Worm (Caenorhabditis elegans) whole organism, dauer: Measurements from ENCODE around the gene dsl-2.
"Not testable (repeated sequence)": the region's sequence is repeated elsewhere in the genome, so short reads cannot be mapped to it uniquely, and the experiment has no call there.

Source experiments
- unc-62 ChIP-seq: sonication (generic microtip); optimal IDR thresholded peaks from 2 replicates; lab custom pipeline; 2017; ENCODE audit warnings: missing biosample characterization, missing genetic modification reagents, missing genetic modification characterization

Gene dsl-2

DNA sequence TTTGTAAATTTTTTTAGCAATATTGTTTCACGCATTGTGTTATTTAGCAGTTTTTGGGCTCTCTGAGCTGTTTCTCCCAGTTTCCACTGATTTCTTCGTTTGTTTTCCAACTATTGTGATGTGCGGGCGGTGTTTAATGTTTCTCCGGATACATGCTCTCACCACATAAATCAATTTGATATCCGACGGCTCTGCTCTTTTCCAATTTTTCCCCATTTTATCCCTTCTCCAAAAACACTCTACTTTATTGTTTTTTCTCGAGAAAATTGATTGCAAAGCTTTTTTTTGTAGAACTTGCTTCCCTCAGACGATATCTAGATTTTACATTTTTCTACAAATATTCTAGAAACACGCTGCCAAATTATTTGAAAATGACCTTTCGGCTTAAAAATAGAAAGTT lies 10.8 kb upstream of the dsl-2 start:
- no peak for TF ChIP-seq unc-62 (GFP tag; lab: Kevin White, UChicago)

DNA sequence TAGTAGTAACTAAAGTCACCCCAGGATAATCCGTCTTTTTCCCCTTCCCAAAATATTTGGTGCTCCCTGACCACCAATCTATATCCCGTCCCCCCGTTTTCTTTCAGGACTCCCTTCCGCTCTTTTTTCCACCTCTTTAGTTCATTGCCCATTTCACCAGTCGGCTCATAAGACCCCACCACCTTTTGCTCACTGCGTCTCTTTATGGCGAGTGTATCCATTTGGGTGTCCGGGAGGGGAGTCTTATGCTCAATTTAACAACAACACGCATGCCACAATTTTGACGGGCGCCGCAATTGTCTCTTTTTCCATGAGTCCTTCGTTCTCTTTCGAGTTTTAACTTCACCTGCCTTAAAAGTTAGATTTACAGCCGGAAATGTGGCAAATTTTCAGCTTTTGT lies 8.4 kb upstream of the dsl-2 start:
- no peak for TF ChIP-seq unc-62 (GFP tag; lab: Kevin White, UChicago)

- TF ChIP-seq unc-62 (GFP tag; lab: Kevin White, UChicago), result no peak
Measured at ce11 chrIV:1212357-1212756, 7.6 kb upstream of the dsl-2 start.

DNA sequence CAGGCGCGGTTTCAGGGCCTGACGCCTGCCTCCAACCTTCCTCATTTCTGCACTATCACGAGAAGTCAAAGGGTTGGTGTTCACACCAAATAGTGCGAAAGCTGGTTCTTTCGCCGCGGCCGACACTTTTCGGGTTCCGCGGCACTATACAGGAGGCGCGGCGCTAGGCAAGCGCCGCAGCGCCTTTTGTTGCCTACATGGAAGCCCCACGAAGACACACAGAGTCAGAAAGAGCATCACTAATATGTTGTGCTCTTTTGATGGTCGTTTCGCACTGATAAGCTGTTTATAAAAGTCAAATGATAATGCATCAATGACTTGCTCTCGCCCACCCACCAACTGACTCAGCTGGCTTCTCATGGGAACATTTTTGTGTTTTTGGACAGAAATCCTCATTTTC lies 7.1 kb upstream of the dsl-2 start:
- TF ChIP-seq unc-62 (GFP tag; lab: Kevin White, UChicago), result no peak

DNA sequence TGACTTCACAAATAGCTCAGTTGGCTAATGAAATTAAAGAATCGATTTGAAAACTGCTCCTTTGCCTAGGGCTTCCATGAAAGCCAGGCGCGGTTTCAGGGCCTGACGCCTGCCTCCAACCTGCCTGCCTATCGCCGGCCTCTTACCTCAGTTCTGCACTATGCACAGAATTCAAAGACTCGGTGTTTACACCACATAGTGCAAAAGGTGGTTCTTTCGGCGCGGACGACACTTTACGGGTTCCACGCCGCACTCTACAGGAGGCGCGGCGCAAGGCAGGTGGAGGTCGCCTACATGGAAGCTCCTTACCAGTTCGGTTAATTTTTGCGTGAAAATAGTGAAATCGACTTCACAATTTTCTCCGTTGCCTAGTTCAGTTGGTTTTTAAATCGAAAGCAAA lies 5.0 kb upstream of the dsl-2 start:
- TF ChIP-seq unc-62 (GFP tag; lab: Kevin White, UChicago), result no peak

ce11 chrIV:1209320-1209719 lies 4.5 kb upstream of the dsl-2 start:
- TF ChIP-seq unc-62 (GFP tag; lab: Kevin White, UChicago), result no peak

DNA sequence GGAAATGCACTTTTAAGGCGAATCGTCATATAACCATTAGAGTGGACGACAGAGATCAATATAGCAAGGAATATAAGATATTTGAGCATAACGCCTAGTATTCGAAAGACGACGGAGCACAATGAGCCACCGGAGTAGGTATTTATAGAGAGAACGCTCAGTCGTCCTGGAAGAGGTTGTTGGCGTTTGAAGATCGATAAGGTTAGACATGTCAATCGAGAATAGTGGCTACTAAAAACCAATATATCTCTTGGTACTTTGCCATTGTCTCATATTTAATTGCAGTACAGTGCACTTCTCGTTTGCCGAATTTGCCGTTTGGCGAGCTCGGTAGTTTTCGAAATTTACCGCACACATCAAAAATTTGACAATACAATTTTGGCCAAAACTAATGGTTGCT lies 3.2 kb upstream of the dsl-2 start, which contains the start of gene dsl-1:
Gene dsl-1, minus strand, starts transcription at position 101 of the 400 bp plus-strand sequence.
- TF ChIP-seq unc-62 (GFP tag; lab: Kevin White, UChicago), result no peak

ce11 chrIV:1199501-1199900 lies 5.3 kb downstream of the dsl-2 start:
- TF ChIP-seq unc-62 (GFP tag; lab: Kevin White, UChicago), result no peak

- no peak for TF ChIP-seq unc-62 (GFP tag; lab: Kevin White, UChicago)
Measured at ce11 chrIV:1192765-1193164, 12.0 kb downstream of the dsl-2 start, which contains the start of gene spl-3. spl-3 (plus strand) TSS chrIV:1193065.

DNA sequence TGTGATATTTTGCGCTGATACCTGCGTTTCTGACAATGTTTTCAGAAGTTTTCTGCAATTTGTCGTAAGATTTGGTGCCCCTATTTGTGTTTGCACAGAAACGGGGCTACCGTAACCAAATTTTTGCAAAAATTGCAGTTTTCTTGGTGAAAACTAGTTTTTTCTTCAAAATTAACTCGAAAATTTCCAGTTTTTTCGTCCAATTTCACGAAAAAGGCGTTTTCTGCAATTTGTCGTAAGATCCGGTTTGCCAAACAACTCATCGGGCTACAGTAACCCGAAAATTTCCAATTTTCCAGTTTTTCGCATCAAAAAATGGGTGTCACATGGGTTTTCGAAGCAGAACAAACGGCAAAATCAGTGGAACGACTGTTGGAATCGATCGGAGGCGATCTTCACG lies 17.3 kb downstream of the dsl-2 start, which contains the start of gene mdt-20:
Gene mdt-20, plus strand, starts transcription at position 301 of the 400 bp plus-strand sequence.
- not testable (repeated sequence) for TF ChIP-seq unc-62 (GFP tag; lab: Kevin White, UChicago)

DNA sequence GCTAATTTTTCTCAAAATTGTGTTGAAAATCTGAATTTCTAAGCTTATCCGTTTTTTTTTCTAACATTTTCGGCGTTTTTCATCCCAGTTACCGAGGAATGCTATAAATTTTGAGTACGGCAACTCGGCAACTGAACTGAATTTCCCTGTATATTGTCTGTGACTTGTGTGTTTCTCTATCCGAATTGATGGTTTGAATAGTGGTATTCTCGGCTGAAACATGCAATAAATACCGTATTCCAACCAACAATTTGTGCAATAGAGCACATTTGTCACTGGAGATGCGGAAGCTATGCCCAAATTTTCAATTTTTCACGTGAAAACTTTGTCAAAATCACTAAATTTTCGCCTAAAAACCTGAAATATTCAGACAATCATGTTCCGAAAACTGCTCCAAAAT lies 22.5 kb downstream of the dsl-2 start, which contains the start of gene rmif-2:
Gene rmif-2, plus strand, starts transcription at position 301 of the 400 bp plus-strand sequence.
- TF ChIP-seq unc-62 (GFP tag; lab: Kevin White, UChicago), result not testable (repeated sequence)

- TF ChIP-seq unc-62 (GFP tag; lab: Kevin White, UChicago), result no peak
Measured at ce11 chrIV:1177683-1178082, 27.1 kb downstream of the dsl-2 start, which contains the start of gene Y104H12D.2. Y104H12D.2 (plus strand) TSS chrIV:1178022.

DNA sequence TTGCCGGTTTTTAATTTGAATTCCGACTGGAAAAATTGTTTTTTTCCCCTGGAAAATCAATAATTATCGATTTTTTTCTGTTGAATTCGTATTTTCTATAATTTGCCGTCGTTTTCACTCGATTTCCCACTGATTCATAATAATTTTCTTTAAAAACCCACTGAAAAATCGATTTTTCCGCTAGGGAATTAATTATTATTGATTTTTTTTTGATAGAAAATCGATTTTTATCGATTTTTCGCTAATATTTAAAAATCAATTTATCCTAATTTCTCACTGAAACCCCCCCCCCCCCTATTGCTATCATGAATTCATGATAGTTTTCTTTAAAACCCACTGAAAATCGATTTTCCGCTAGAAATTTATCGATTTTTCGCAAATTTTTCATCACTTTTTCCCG lies 28.2 kb downstream of the dsl-2 start:
- TF ChIP-seq unc-62 (GFP tag; lab: Kevin White, UChicago), result no peak

- TF ChIP-seq unc-62 (GFP tag; lab: Kevin White, UChicago), result no peak
Measured at ce11 chrIV:1174411-1174810, 30.4 kb downstream of the dsl-2 start.

ce11 chrIV:1170408-1170807 lies 34.4 kb downstream of the dsl-2 start, which contains the start of gene cec-2:
cec-2 (plus strand) TSS chrIV:1170708.
- TF ChIP-seq unc-62 (GFP tag; lab: Kevin White, UChicago), result no peak

ce11 chrIV:1168311-1168965 lies 36.3 kb downstream of the dsl-2 start:
- no peak for TF ChIP-seq unc-62 (GFP tag; lab: Kevin White, UChicago)

DNA sequence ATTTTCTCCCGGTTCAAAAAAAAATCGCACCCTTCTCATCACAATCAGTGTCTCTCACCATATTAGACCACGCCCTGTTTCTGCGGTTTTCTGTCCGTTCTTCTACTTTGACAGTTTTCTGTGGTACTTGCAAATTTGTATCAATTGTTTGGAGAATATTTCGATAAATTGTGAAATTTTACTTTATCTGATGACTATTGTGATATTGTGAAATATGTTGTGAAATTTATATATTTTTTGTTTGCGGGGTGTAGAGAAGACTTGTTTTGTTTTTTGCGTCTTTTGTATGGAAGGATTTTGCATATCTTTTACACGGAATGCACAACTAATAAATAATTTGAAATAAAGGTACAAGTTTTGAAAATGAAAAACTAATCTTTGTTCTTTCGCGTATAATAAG lies 37.4 kb downstream of the dsl-2 start:
- no peak for TF ChIP-seq unc-62 (GFP tag; lab: Kevin White, UChicago)
